Fruit fly (Drosophila melanogaster): ENCODE results near the gene ab.

Gene ab

dm6 chr2L:11175393-11176258, 34.9 kb upstream of the ab start:
- peak; percentile 36 for TF ChIP-seq gl (tag; optimal IDR thresholded peaks at IDR 0.05)
- TF ChIP-seq CG12605 (GFP tag; IDR thresholded peaks at IDR 0.05): no peak
- peak; percentile 24 for TF ChIP-seq CG15710 (tag; optimal IDR thresholded peaks at IDR 0.05)
- TF ChIP-seq Pif1B (GFP tag; optimal IDR thresholded peaks at IDR 0.05): no peak
- no peak for TF ChIP-seq CG9948 (tag; optimal IDR thresholded peaks at IDR 0.05)
- no peak for TF ChIP-seq CG8301 (tag; optimal IDR thresholded peaks at IDR 0.05)
- TF ChIP-seq CG10348 (GFP tag; IDR thresholded peaks at IDR 0.05): no peak
- TF ChIP-seq CG14655 (GFP tag; optimal IDR thresholded peaks at IDR 0.05): no peak
- TF ChIP-seq CG13204 (GFP tag; optimal IDR thresholded peaks at IDR 0.05): peak; percentile 70
- TF ChIP-seq EcR (GFP tag; optimal IDR thresholded peaks at IDR 0.05): peak; percentile 59
- TF ChIP-seq Snoo (tag; optimal IDR thresholded peaks at IDR 0.05): peak; percentile 38
- TF ChIP-seq CG32121 (GFP tag; IDR thresholded peaks at IDR 0.05): 0 out of 2 replicates have a peak, but pooled peaks have one; percentile 19
- TF ChIP-seq CG4496 (GFP tag; IDR thresholded peaks at IDR 0.05): peak; percentile 79
- no peak for TF ChIP-seq fd96Ca (GFP tag; IDR thresholded peaks at IDR 0.05)
- TF ChIP-seq CG8159 (tag; optimal IDR thresholded peaks at IDR 0.05): no peak
- TF ChIP-seq Ets98B (GFP tag; IDR thresholded peaks at IDR 0.05): no peak; the same call in 1 of the 2 replicates
- no peak for TF ChIP-seq CG34367 (tag; optimal IDR thresholded peaks at IDR 0.05)
- TF ChIP-seq Pif1A (GFP tag; optimal IDR thresholded peaks at IDR 0.05): no peak
- TF ChIP-seq CG17806 (tag; optimal IDR thresholded peaks at IDR 0.05): no peak
- no peak for TF ChIP-seq D1 (tag; optimal IDR thresholded peaks at IDR 0.05)
- TF ChIP-seq rn (GFP tag; IDR thresholded peaks at IDR 0.05): no peak

- TF ChIP-seq CG17806 (tag; optimal IDR thresholded peaks at IDR 0.05) (no peak), Snoo (tag; optimal IDR thresholded peaks at IDR 0.05) (no peak), CG32121 (GFP tag; IDR thresholded peaks at IDR 0.05) (no peak), CG14655 (GFP tag; optimal IDR thresholded peaks at IDR 0.05) (no peak), EcR (GFP tag; optimal IDR thresholded peaks at IDR 0.05) (peak; percentile 95)
Observed at dm6 chr2L:11178334-11178733, 32.1 kb upstream of the ab start.

- TF ChIP-seq CG13204 (GFP tag; optimal IDR thresholded peaks at IDR 0.05) (no peak), fd96Ca (GFP tag; IDR thresholded peaks at IDR 0.05) (no peak), CG8159 (tag; optimal IDR thresholded peaks at IDR 0.05) (peak; percentile 20), D1 (tag; optimal IDR thresholded peaks at IDR 0.05) (no peak), CG34367 (tag; optimal IDR thresholded peaks at IDR 0.05) (no peak), CG9948 (tag; optimal IDR thresholded peaks at IDR 0.05) (peak; percentile 12), CG15710 (tag; optimal IDR thresholded peaks at IDR 0.05) (no peak), CG4496 (GFP tag; IDR thresholded peaks at IDR 0.05) (0 out of 3 replicates have a peak, but pooled peaks have one; percentile 26)
Observed at dm6 chr2L:11178826-11179391, 31.6 kb upstream of the ab start, which contains the start of gene Boh2. TSS of gene Boh2 (plus strand) at chr2L:11179032.

- TF ChIP-seq CG13204 (GFP tag; optimal IDR thresholded peaks at IDR 0.05) (no peak), CG34367 (tag; optimal IDR thresholded peaks at IDR 0.05) (peak; percentile 82), CG32121 (GFP tag; IDR thresholded peaks at IDR 0.05) (no peak), EcR (GFP tag; optimal IDR thresholded peaks at IDR 0.05) (no peak), CG8159 (tag; optimal IDR thresholded peaks at IDR 0.05) (peak; percentile 96), rn (GFP tag; IDR thresholded peaks at IDR 0.05) (no peak), D1 (tag; optimal IDR thresholded peaks at IDR 0.05) (peak; percentile 82), CG14655 (GFP tag; optimal IDR thresholded peaks at IDR 0.05) (peak; percentile 76), Pif1B (GFP tag; optimal IDR thresholded peaks at IDR 0.05) (peak; percentile 24), Ets98B (GFP tag; IDR thresholded peaks at IDR 0.05) (no peak), CG15710 (tag; optimal IDR thresholded peaks at IDR 0.05) (peak; percentile 94), gl (tag; optimal IDR thresholded peaks at IDR 0.05) (peak; percentile 48), Pif1A (GFP tag; optimal IDR thresholded peaks at IDR 0.05) (no peak), fd96Ca (GFP tag; IDR thresholded peaks at IDR 0.05) (no peak), Snoo (tag; optimal IDR thresholded peaks at IDR 0.05) (peak; percentile 81), CG17806 (tag; optimal IDR thresholded peaks at IDR 0.05) (peak; percentile 86), CG9948 (tag; optimal IDR thresholded peaks at IDR 0.05) (peak; percentile 91), CG12605 (GFP tag; IDR thresholded peaks at IDR 0.05) (no peak), CG4496 (GFP tag; IDR thresholded peaks at IDR 0.05) (no peak), CG8301 (tag; optimal IDR thresholded peaks at IDR 0.05) (peak; percentile 47), CG10348 (GFP tag; IDR thresholded peaks at IDR 0.05) (no peak)
Observed at dm6 chr2L:11182148-11182593, 28.3 kb upstream of the ab start.

- TF ChIP-seq CG34367 (tag; optimal IDR thresholded peaks at IDR 0.05): no peak
- peak; percentile 68 for TF ChIP-seq EcR (GFP tag; optimal IDR thresholded peaks at IDR 0.05)
- peak; percentile 57; the same call in 2 of the 3 replicates for TF ChIP-seq fd96Ca (GFP tag; IDR thresholded peaks at IDR 0.05)
- TF ChIP-seq CG13204 (GFP tag; optimal IDR thresholded peaks at IDR 0.05): peak; percentile 33
- no peak for TF ChIP-seq CG8159 (tag; optimal IDR thresholded peaks at IDR 0.05)
- no peak for TF ChIP-seq CG32121 (GFP tag; IDR thresholded peaks at IDR 0.05)
- TF ChIP-seq CG8301 (tag; optimal IDR thresholded peaks at IDR 0.05): no peak
- TF ChIP-seq Snoo (tag; optimal IDR thresholded peaks at IDR 0.05): no peak
- TF ChIP-seq CG10348 (GFP tag; IDR thresholded peaks at IDR 0.05): 0 out of 2 replicates have a peak, but pooled peaks have one; percentile 14
- TF ChIP-seq rn (GFP tag; IDR thresholded peaks at IDR 0.05): no peak
- peak; percentile 51; the same call in 1 of the 3 replicates for TF ChIP-seq CG4496 (GFP tag; IDR thresholded peaks at IDR 0.05)
- TF ChIP-seq Pif1A (GFP tag; optimal IDR thresholded peaks at IDR 0.05): no peak
- TF ChIP-seq CG9948 (tag; optimal IDR thresholded peaks at IDR 0.05): no peak
Observed at dm6 chr2L:11182610-11183243, 27.8 kb upstream of the ab start.

Measured in whole organism, pupa.